Worm (Caenorhabditis elegans) whole organism, late embryonic: Measurements from ENCODE around the gene ddx-23.
A peak's percentile ranks its signal among the peaks of the same experiment; 100 is the strongest.

Experiments
- C08G9.2 ChIP-seq: sonication (generic microtip); optimal IDR thresholded peaks from 2 replicates; lab custom pipeline; 2016; ENCODE audit warnings: mild to moderate bottlenecking, missing genetic modification characterization, moderate library complexity, missing compliant biosample characterization
- C38D4.7 ChIP-seq: fragments of 200-800 bp; sonication (Bioruptor generic); optimal IDR thresholded peaks from 2 replicates; lab custom pipeline; 2018; ENCODE audit warnings: mild to moderate bottlenecking, missing genetic modification characterization, moderate library complexity, missing compliant biosample characterization
- T23F11.4 ChIP-seq: fragments of 200-800 bp; sonication (Bioruptor generic); optimal IDR thresholded peaks from 2 replicates; lab custom pipeline; 2018; ENCODE audit warnings: mild to moderate bottlenecking, missing genetic modification characterization, missing compliant biosample characterization
- Y22D7AL.16 ChIP-seq: sonication (generic microtip); optimal IDR thresholded peaks from 2 replicates; lab custom pipeline; 2016; ENCODE audit warnings: missing genetic modification characterization, missing compliant biosample characterization
- ceh-19 ChIP-seq: fragments of 200-800 bp; sonication (Bioruptor generic); optimal IDR thresholded peaks from 2 replicates; lab custom pipeline; 2018; ENCODE audit warnings: mild to moderate bottlenecking, missing genetic modification characterization, missing compliant biosample characterization
- ceh-22 ChIP-seq: sonication (generic microtip); optimal IDR thresholded peaks from 2 replicates; lab custom pipeline; 2017; ENCODE audit warnings: missing biosample characterization, missing genetic modification characterization
- ceh-24 ChIP-seq: sonication (generic microtip); optimal IDR thresholded peaks from 2 replicates; lab custom pipeline; 2016; ENCODE audit warnings: mild to moderate bottlenecking, missing genetic modification characterization, missing compliant biosample characterization
- ceh-30 ChIP-seq: fragments of 150-350 bp; optimal IDR thresholded peaks from 2 replicates; lab custom pipeline; 2014; ENCODE audit warnings: missing biosample characterization, missing genetic modification characterization
- ceh-34 ChIP-seq: sonication (generic microtip); optimal IDR thresholded peaks from 2 replicates; lab custom pipeline; 2016; ENCODE audit warnings: mild to moderate bottlenecking, missing genetic modification characterization, missing compliant biosample characterization
- ceh-9 ChIP-seq: sonication (generic microtip); optimal IDR thresholded peaks from 2 replicates; lab custom pipeline; 2016; ENCODE audit warnings: mild to moderate bottlenecking, missing genetic modification characterization, inconsistent platforms, missing compliant biosample characterization
- dve-1 ChIP-seq: sonication (generic microtip); optimal IDR thresholded peaks from 2 replicates; lab custom pipeline; 2017; ENCODE audit warnings: antibody characterized with exemption, mild to moderate bottlenecking, missing genetic modification characterization, missing compliant biosample characterization
- elt-2 ChIP-seq: sonication (generic microtip); optimal IDR thresholded peaks from 2 replicates; lab custom pipeline; 2016; ENCODE audit warnings: missing genetic modification reagents, missing genetic modification characterization, missing compliant biosample characterization
- elt-4 ChIP-seq: sonication (generic microtip); optimal IDR thresholded peaks from 2 replicates; lab custom pipeline; 2016; ENCODE audit warnings: missing genetic modification characterization, missing compliant biosample characterization
- eyg-1 ChIP-seq: sonication (generic microtip); optimal IDR thresholded peaks from 2 replicates; lab custom pipeline; 2016; ENCODE audit warnings: missing genotype, missing genetic modification characterization, missing compliant biosample characterization
- fkh-10 ChIP-seq: fragments of 150-350 bp; optimal IDR thresholded peaks from 2 replicates; lab custom pipeline; 2014; ENCODE audit warnings: missing biosample characterization, missing genetic modification reagents, missing genetic modification characterization
- fkh-6 ChIP-seq: sonication (generic microtip); optimal IDR thresholded peaks from 2 replicates; lab custom pipeline; 2016; ENCODE audit warnings: missing genetic modification characterization, missing compliant biosample characterization
- hlh-13 ChIP-seq: fragments of 200-800 bp; sonication (Bioruptor generic); optimal IDR thresholded peaks from 2 replicates; lab custom pipeline; 2018; ENCODE audit warnings: mild to moderate bottlenecking, missing genetic modification characterization, missing compliant biosample characterization
- hlh-15 ChIP-seq: sonication (generic microtip); optimal IDR thresholded peaks from 2 replicates; lab custom pipeline; 2016; ENCODE audit warnings: missing genetic modification characterization, missing compliant biosample characterization
- hlh-30 ChIP-seq: sonication (generic microtip); optimal IDR thresholded peaks from 2 replicates; lab custom pipeline; 2017; ENCODE audit warnings: antibody characterized with exemption, missing genetic modification characterization, missing compliant biosample characterization; ENCODE audit not compliant: insufficient read depth
- hlh-6 ChIP-seq: sonication (generic microtip); optimal IDR thresholded peaks from 2 replicates; lab custom pipeline; 2016; ENCODE audit warnings: missing genotype, missing genetic modification characterization, missing compliant biosample characterization
- lim-6 ChIP-seq: sonication (generic microtip); optimal IDR thresholded peaks from 2 replicates; lab custom pipeline; 2016; ENCODE audit warnings: missing genetic modification characterization, missing compliant biosample characterization
- madf-2 ChIP-seq: sonication (generic microtip); optimal IDR thresholded peaks from 2 replicates; lab custom pipeline; 2017; ENCODE audit warnings: missing genetic modification characterization, missing compliant biosample characterization
- mec-3 ChIP-seq: sonication (generic microtip); optimal IDR thresholded peaks from 2 replicates; lab custom pipeline; 2016; ENCODE audit warnings: borderline replicate concordance, missing genetic modification characterization, missing compliant biosample characterization
- nhr-11 ChIP-seq: fragments of 150-350 bp; optimal IDR thresholded peaks from 2 replicates; lab custom pipeline; 2014; ENCODE audit warnings: missing biosample characterization, missing genetic modification characterization
- nhr-232 ChIP-seq: sonication (generic microtip); optimal IDR thresholded peaks from 2 replicates; lab custom pipeline; 2016; ENCODE audit warnings: missing genetic modification characterization, missing compliant biosample characterization
- odd-2 ChIP-seq: sonication (generic microtip); optimal IDR thresholded peaks from 2 replicates; lab custom pipeline; 2017; ENCODE audit warnings: antibody characterized with exemption, mild to moderate bottlenecking, missing genetic modification characterization, missing compliant biosample characterization
- pag-3 ChIP-seq: sonication (generic microtip); optimal IDR thresholded peaks from 2 replicates; lab custom pipeline; 2016; ENCODE audit warnings: missing compliant biosample characterization, missing genetic modification characterization, borderline replicate concordance
- pat-9 ChIP-seq: fragments of 200-800 bp; sonication (Bioruptor generic); optimal IDR thresholded peaks from 2 replicates; lab custom pipeline; 2018; ENCODE audit warnings: mild to moderate bottlenecking, missing genetic modification characterization, moderate library complexity, missing compliant biosample characterization
- pax-1 ChIP-seq: fragments of 150-350 bp; optimal IDR thresholded peaks from 2 replicates; lab custom pipeline; 2014; ENCODE audit warnings: missing biosample characterization, missing genetic modification characterization
- pha-2 ChIP-seq: sonication (generic microtip); optimal IDR thresholded peaks from 2 replicates; lab custom pipeline; 2017; ENCODE audit warnings: mild to moderate bottlenecking, missing genetic modification characterization, missing compliant biosample characterization
- pha-4 ChIP-seq: fragments of 150-350 bp; optimal IDR thresholded peaks from 2 replicates; lab custom pipeline; 2018; ENCODE audit warnings: missing biosample characterization, missing genetic modification reagents, missing genetic modification characterization
- pqm-1 ChIP-seq: sonication (generic microtip); optimal IDR thresholded peaks from 2 replicates; lab custom pipeline; 2016; ENCODE audit warnings: missing genetic modification characterization, missing compliant biosample characterization
- pros-1 ChIP-seq: fragments of 150-350 bp; optimal IDR thresholded peaks from 2 replicates; lab custom pipeline; 2014; ENCODE audit warnings: missing biosample characterization, missing genetic modification reagents, missing genetic modification characterization
- sdc-2 ChIP-seq: sonication (generic microtip); optimal IDR thresholded peaks from 2 replicates; lab custom pipeline; 2016; ENCODE audit warnings: missing genotype, missing genetic modification characterization, missing compliant biosample characterization
- syd-9 ChIP-seq: sonication (generic microtip); optimal IDR thresholded peaks from 2 replicates; lab custom pipeline; 2016; ENCODE audit warnings: mild to moderate bottlenecking, missing genetic modification characterization, moderate library complexity, missing compliant biosample characterization
- tbx-2 ChIP-seq: sonication (generic microtip); optimal IDR thresholded peaks from 2 replicates; lab custom pipeline; 2016; ENCODE audit warnings: missing genetic modification characterization, missing compliant biosample characterization
- ttx-3 ChIP-seq: sonication (generic microtip); optimal IDR thresholded peaks from 2 replicates; lab custom pipeline; 2016; ENCODE audit warnings: missing genetic modification reagents, missing genetic modification characterization, missing compliant biosample characterization
- unc-3 ChIP-seq, 2 experiments: fragments of 200-800 bp in 1 of 2; sonication (Bioruptor generic) in 1 of 2; sonication (generic microtip) in 1 of 2; conservative IDR thresholded peaks in 1 of 2; optimal IDR thresholded peaks in 1 of 2; 2 replicates each; pipeline versions ENCODE4 v1.3.6 to Lab custom; 2016 to 2022; ENCODE audit warnings: missing compliant biosample characterization in 2 of 2, missing genetic modification characterization in 2 of 2, missing genetic modification reagents in 1 of 2

ddx-23 gene

DNA sequence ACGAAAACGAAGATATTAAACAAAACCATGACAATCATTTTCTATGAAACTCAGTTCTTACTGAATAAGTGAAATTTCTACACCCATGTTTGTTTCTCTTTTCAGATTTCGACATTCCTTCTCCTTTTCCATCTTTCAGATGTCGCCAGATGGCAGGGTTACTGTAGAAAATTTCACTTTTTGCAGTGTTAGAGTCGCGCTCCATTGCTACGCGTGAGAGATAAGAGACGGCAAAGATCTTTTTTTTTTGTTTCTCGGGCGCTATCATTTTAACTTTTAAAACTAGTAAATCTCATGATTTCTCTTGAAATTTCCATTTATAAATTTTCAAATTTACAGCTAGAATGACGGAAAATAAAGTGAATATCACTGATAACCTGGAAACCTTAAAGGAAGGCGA, 25.1 kb upstream of the ddx-23 start, which contains the start of the genes mig-21 and F01F1.2:
TSS of gene mig-21 (minus strand) at position 166 of the 400 bp plus-strand sequence.
TSS of gene F01F1.2 (plus strand) at position 340 of the 400 bp plus-strand sequence.
- TF ChIP-seq tbx-2 (no peak), pqm-1 (tag; lab: Kevin White, UChicago) (no peak), eyg-1 (tag; lab: Kevin White, UChicago) (no peak), mec-3 (no peak), sdc-2 (tag; lab: Kevin White, UChicago) (no peak), pat-9 (tag; lab: Kevin White, UChicago) (no peak), ttx-3 (tag; lab: Kevin White, UChicago) (no peak), T23F11.4 (GFP tag; lab: Kevin White, UChicago) (no peak), pha-2 (tag; lab: Kevin White, UChicago) (no peak), pros-1 (tag; lab: Kevin White, UChicago) (no peak), C38D4.7 (no peak), hlh-6 (tag; lab: Kevin White, UChicago) (no peak), C08G9.2 (tag; lab: Kevin White, UChicago) (no peak), pax-1 (tag; lab: Kevin White, UChicago) (no peak), Y22D7AL.16 (tag; lab: Kevin White, UChicago) (no peak), hlh-15 (tag; lab: Kevin White, UChicago) (no peak), fkh-10 (GFP tag; lab: Kevin White, UChicago) (no peak), unc-3 (GFP tag; conservative IDR thresholded peaks at IDR 0.05; lab: Robert Waterston, UW) (no peak), unc-3 (tag; optimal IDR thresholded peaks at IDR 0.05; lab: Kevin White, UChicago) (no peak)

DNA sequence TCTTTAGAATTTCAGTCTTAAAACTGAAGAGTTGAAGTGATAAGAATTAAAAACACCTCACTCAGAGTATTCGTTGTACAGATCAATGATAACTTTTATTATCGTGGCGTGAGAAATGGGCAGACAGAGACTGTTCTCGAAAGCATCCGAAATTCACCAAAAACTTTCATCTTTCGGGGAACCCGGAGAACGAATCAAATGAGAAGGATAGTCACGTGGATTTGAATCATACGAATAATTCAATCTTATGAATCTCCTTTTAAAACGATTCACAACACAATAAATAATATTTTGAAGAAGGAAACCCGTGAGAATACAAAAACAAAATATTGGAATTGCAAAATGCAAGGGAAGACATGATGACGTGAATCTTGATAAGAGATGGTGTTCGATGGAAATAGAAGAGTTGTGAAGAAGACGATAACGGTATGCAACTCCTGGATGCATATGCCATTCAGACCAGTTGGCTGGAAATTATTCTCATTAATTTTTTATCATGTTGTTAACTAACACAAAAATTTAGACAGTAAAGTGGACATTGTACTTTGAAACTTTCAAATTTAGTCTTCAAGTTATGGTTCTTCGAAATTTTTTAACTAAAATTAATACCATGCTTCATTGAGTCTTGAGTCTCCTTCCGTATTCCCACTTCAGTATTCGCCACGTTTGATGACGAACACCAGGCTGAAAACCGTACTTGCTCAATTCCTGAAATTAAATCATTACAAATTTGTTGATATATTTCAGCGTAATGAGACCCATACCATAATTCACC, 24.0 kb upstream of the ddx-23 start:
- TF ChIP-seq pag-3 (tag; lab: Kevin White, UChicago) (no peak), elt-2 (tag; lab: Kevin White, UChicago) (peak; percentile 13)

DNA sequence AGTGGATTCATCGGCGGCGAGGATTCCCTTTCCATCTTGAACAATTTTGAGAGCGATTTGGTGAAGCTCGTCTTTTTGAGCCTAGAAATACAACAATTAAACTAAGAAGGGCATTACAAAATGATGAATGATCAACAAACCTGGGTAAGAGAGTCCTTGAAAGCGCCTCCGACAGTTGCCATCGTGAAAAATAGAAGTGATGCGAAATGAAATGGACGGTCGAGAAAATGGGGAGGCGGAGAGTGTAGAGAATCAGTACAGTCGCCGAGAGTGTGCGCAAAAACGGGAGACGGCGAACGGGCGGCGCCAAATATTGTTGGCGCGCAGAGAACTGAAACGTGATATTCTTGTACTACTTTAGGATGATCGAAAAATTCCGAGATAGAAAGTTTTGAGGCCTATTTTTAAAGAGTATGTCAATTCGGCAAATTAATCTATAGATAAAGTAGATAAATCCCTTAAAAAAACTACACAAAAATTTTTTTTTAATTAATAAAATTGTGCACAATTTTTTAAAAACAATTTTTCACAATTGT, 23.1 kb upstream of the ddx-23 start, which contains the start of gene aldo-2:
TSS of gene aldo-2 (minus strand) at position 486 of the 536 bp plus-strand sequence.
- TF ChIP-seq ceh-22 (tag; lab: Kevin White, UChicago) (no peak), lim-6 (no peak), madf-2 (tag; lab: Kevin White, UChicago) (no peak), hlh-13 (no peak), odd-2 (tag; lab: Kevin White, UChicago) (no peak), elt-4 (tag; lab: Kevin White, UChicago) (no peak), dve-1 (tag; lab: Kevin White, UChicago) (no peak), fkh-6 (tag; lab: Kevin White, UChicago) (no peak), pros-1 (tag; lab: Kevin White, UChicago) (no peak), hlh-30 (tag; lab: Kevin White, UChicago) (no peak)

DNA sequence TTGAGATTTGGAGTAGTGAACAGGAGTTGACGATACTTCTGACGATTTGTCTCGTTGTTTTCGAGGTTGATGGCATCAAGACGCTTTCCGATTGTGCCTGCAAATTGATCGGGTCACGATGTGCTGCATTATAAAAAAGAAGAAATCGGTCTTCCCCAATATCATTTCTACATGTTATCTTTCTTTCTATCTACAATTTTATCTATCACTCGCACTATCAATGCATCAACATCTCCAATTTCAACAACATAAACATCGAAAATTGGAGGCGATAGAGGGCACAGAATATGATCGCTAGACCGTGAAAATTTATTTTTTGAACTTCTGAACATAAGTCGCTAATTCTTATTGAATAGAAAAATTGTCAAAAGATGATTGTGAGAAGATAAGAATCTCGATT, 22.6 kb upstream of the ddx-23 start:
- TF ChIP-seq sdc-2 (tag; lab: Kevin White, UChicago) (no peak), elt-2 (tag; lab: Kevin White, UChicago) (peak; percentile 74)
- TF ChIP-seq, all 69 proteins: peak for 1

DNA sequence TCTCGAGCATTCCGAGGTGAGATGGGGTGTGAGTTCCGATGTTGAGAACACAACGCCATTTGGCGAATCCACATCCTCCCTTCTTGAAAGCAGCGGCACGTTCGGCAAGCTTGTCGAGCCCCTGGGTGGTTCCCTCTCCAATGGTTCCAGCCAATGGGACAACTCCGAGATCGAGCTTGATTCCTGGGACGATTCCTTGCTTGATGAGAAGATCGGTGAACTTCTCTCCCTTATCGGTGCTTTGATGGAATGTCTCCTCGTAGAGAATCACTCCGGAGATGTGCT, 22.3 kb upstream of the ddx-23 start:
- TF ChIP-seq dve-1 (tag; lab: Kevin White, UChicago) (no peak), hlh-6 (tag; lab: Kevin White, UChicago) (no peak), ceh-34 (tag; lab: Kevin White, UChicago) (no peak), pha-4 (tag; lab: Kevin White, UChicago) (no peak), ceh-19 (GFP tag; lab: Kevin White, UChicago) (no peak), Y22D7AL.16 (tag; lab: Kevin White, UChicago) (no peak), odd-2 (tag; lab: Kevin White, UChicago) (no peak), ttx-3 (tag; lab: Kevin White, UChicago) (no peak), ceh-30 (tag; lab: Kevin White, UChicago) (no peak), pha-2 (tag; lab: Kevin White, UChicago) (no peak), pag-3 (tag; lab: Kevin White, UChicago) (no peak), tbx-2 (no peak), syd-9 (tag; lab: Kevin White, UChicago) (no peak), ceh-24 (tag; lab: Kevin White, UChicago) (no peak), madf-2 (tag; lab: Kevin White, UChicago) (no peak), nhr-232 (tag; lab: Kevin White, UChicago) (no peak), ceh-22 (tag; lab: Kevin White, UChicago) (no peak), nhr-11 (tag; lab: Kevin White, UChicago) (no peak), ceh-9 (tag; lab: Kevin White, UChicago) (no peak)
